Worm (Caenorhabditis elegans) whole organism, mixed stage, embryonic: ENCODE data around the gene K09B11.5.

ENCODE experiments used
- ces-1 ChIP-seq: fragments of 150-350 bp; optimal IDR thresholded peaks from 2 replicates; lab custom pipeline; 2014; ENCODE audit warnings: missing biosample characterization, missing genetic modification reagents, missing genetic modification characterization
- elt-1 ChIP-seq: sonication (generic microtip); optimal IDR thresholded peaks from 2 replicates; lab custom pipeline; 2017; ENCODE audit warnings: missing genetic modification characterization, mild to moderate bottlenecking, missing compliant biosample characterization, antibody characterized with exemption, moderate library complexity, borderline replicate concordance; ENCODE audit not compliant: insufficient read depth
- elt-3 ChIP-seq: fragments of 150-350 bp; optimal IDR thresholded peaks from 2 replicates; lab custom pipeline; 2014; ENCODE audit warnings: missing biosample characterization, missing genetic modification characterization
- lsy-2 ChIP-seq: fragments of 150-350 bp; optimal IDR thresholded peaks from 2 replicates; lab custom pipeline; 2014; ENCODE audit warnings: missing biosample characterization, missing genetic modification characterization
- mab-5 ChIP-seq: fragments of 150-350 bp; optimal IDR thresholded peaks from 2 replicates; lab custom pipeline; 2014; ENCODE audit warnings: missing biosample characterization, missing genetic modification characterization
- nhr-12 ChIP-seq: fragments of 150-350 bp; optimal IDR thresholded peaks from 2 replicates; lab custom pipeline; 2014; ENCODE audit warnings: missing biosample characterization, missing genetic modification characterization
- nhr-28 ChIP-seq: fragments of 150-350 bp; optimal IDR thresholded peaks from 2 replicates; lab custom pipeline; 2014; ENCODE audit warnings: missing biosample characterization, missing genetic modification characterization
- nhr-76 ChIP-seq: sonication (generic microtip); optimal IDR thresholded peaks from 2 replicates; lab custom pipeline; 2017; ENCODE audit warnings: missing biosample characterization, missing genetic modification characterization
- pha-4 ChIP-seq: fragments of 150-350 bp; optimal IDR thresholded peaks from 2 replicates; lab custom pipeline; 2018; ENCODE audit warnings: missing biosample characterization, missing genetic modification reagents, missing genetic modification characterization
- sem-2 ChIP-seq: fragments of 200-800 bp; sonication (Bioruptor generic); optimal IDR thresholded peaks from 2 replicates; lab custom pipeline; 2018; ENCODE audit warnings: mild to moderate bottlenecking, missing genetic modification characterization, missing compliant biosample characterization
- snpc-4 ChIP-seq: fragments of 150-350 bp; optimal IDR thresholded peaks from 2 replicates; lab custom pipeline; 2014; ENCODE audit warnings: missing biosample characterization, missing genetic modification characterization
- unc-39 ChIP-seq: fragments of 150-350 bp; optimal IDR thresholded peaks from 2 replicates; lab custom pipeline; 2014; ENCODE audit warnings: missing biosample characterization, missing genetic modification characterization
- unc-62 ChIP-seq: fragments of 150-350 bp; optimal IDR thresholded peaks from 2 replicates; lab custom pipeline; 2014; ENCODE audit warnings: missing biosample characterization, missing genetic modification reagents, missing genetic modification characterization
- ztf-11 ChIP-seq: fragments of 150-350 bp; optimal IDR thresholded peaks from 2 replicates; lab custom pipeline; 2014; ENCODE audit warnings: missing biosample characterization, missing genetic modification characterization

DNA sequence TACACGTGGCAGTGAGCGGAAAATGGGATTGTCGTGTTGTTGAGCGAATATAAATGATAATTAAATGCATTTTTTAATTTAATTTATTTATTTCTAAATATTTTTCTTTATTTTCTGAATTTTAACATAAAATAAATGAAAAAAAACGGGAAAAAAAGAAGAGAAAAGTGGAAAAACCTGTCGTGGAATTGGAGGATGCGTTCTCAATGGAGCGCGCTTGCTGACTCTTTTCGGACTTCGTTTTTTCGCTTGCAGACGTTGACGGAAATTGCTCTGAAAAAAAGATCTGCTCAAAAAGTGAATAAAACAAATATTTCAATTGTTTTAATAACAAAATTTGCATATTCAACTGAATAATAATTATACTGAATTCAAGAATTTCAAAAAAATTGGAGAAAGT is 19.7 kb upstream of the K09B11.5 start:
- no peak for TF ChIP-seq unc-62 (GFP tag; lab: Kevin White, UChicago)
- TF ChIP-seq nhr-28 = no peak
- TF ChIP-seq unc-39 = no peak
- no peak for TF ChIP-seq nhr-12 (tag; lab: Kevin White, UChicago)
- TF ChIP-seq ces-1 (GFP tag; lab: Kevin White, UChicago) = no peak
- no peak for TF ChIP-seq nhr-76 (tag; lab: Kevin White, UChicago)
- TF ChIP-seq pha-4 (tag; lab: Kevin White, UChicago) = no peak
- no peak for TF ChIP-seq sem-2 (GFP tag; lab: Kevin White, UChicago)
- TF ChIP-seq mab-5 (tag; lab: Kevin White, UChicago) = no peak
- no peak for TF ChIP-seq elt-3 (tag; lab: Kevin White, UChicago)
- TF ChIP-seq elt-1 (tag; lab: Kevin White, UChicago) = no peak
- no peak for TF ChIP-seq lsy-2 (tag; lab: Kevin White, UChicago)
- TF ChIP-seq snpc-4 (tag; lab: Kevin White, UChicago) = no peak
- no peak for TF ChIP-seq ztf-11 (tag; lab: Kevin White, UChicago)
